Worm (Caenorhabditis elegans) whole organism, L1 larva: ENCODE results near the gene T26E4.7.
"Not testable (repeated sequence)": the region's sequence is repeated elsewhere in the genome, so short reads cannot be mapped to it uniquely, and the experiment has no call there.

Experiments
- C04F5.9 ChIP-seq: sonication (generic microtip); optimal IDR thresholded peaks from 2 replicates; lab custom pipeline; 2016; ENCODE audit warnings: missing genetic modification characterization, missing compliant biosample characterization
- C16A3.4 ChIP-seq: fragments of 150-350 bp; optimal IDR thresholded peaks from 2 replicates; lab custom pipeline; 2014; ENCODE audit warnings: missing biosample characterization, missing genetic modification characterization
- C34B4.2 ChIP-seq: sonication (generic microtip); optimal IDR thresholded peaks from 2 replicates; lab custom pipeline; 2017; ENCODE audit warnings: mild to moderate bottlenecking, missing genetic modification characterization, missing compliant biosample characterization
- aly-2 ChIP-seq: fragments of 150-350 bp; optimal IDR thresholded peaks from 2 replicates; lab custom pipeline; 2014; ENCODE audit warnings: missing biosample characterization, missing genetic modification characterization
- ceh-82 ChIP-seq, 3 experiments: fragments of 150-350 bp in 1 of 3; sonication (generic microtip) in 2 of 3; optimal IDR thresholded peaks; 2 replicates each; lab custom pipeline; 2014 to 2017; ENCODE audit warnings: missing biosample characterization in 3 of 3, missing genetic modification characterization in 3 of 3
- ceh-88 ChIP-seq: fragments of 200-800 bp; sonication (Bioruptor generic); IDR thresholded peaks from 2 replicates; pipeline ENCODE4 v1.3.6; 2022; ENCODE audit warnings: missing genetic modification characterization, missing compliant biosample characterization
- ceh-90 ChIP-seq: sonication (generic microtip); optimal IDR thresholded peaks from 2 replicates; lab custom pipeline; 2016; ENCODE audit warnings: missing genetic modification characterization, missing compliant biosample characterization
- ces-1 ChIP-seq: fragments of 150-350 bp; optimal IDR thresholded peaks from 2 replicates; lab custom pipeline; 2014; ENCODE audit warnings: missing biosample characterization, missing genetic modification reagents, missing genetic modification characterization
- efl-1 ChIP-seq, 4 experiments: fragments of 150-350 bp; optimal IDR thresholded peaks in 3 of 4; peaks in 1 of 4; 1 replicate in 1 of 4; 2 replicates in 3 of 4; lab custom pipeline; 2014; ENCODE audit warnings: missing biosample characterization in 2 of 4, missing genetic modification characterization in 2 of 4, missing genetic modification reagents in 2 of 4
- efl-3 ChIP-seq: fragments of 200-800 bp; sonication (Bioruptor generic); optimal IDR thresholded peaks from 2 replicates; lab custom pipeline; 2018; ENCODE audit warnings: mild to moderate bottlenecking, missing genetic modification characterization, missing compliant biosample characterization
- egl-13 ChIP-seq: sonication (generic microtip); optimal IDR thresholded peaks from 2 replicates; lab custom pipeline; 2016; ENCODE audit warnings: missing genotype, missing genetic modification reagents, missing genetic modification characterization, missing compliant biosample characterization
- hlh-17 ChIP-seq: fragments of 200-800 bp; sonication (Bioruptor generic); optimal IDR thresholded peaks from 2 replicates; lab custom pipeline; 2018; ENCODE audit warnings: missing genetic modification characterization, mild to moderate bottlenecking, missing compliant biosample characterization, moderate library complexity, borderline replicate concordance
- hpl-2 ChIP-seq: fragments of 150-350 bp; optimal IDR thresholded peaks from 2 replicates; lab custom pipeline; 2014; ENCODE audit warnings: missing biosample characterization, missing genetic modification reagents, missing genetic modification characterization
- jun-1 ChIP-seq: fragments of 150-350 bp; optimal IDR thresholded peaks from 2 replicates; lab custom pipeline; 2014; ENCODE audit warnings: missing biosample characterization, missing genetic modification reagents, missing genetic modification characterization
- lin-13 ChIP-seq: fragments of 150-350 bp; optimal IDR thresholded peaks from 2 replicates; lab custom pipeline; 2014; ENCODE audit warnings: missing biosample characterization, missing genetic modification reagents, missing genetic modification characterization
- lin-39 ChIP-seq: fragments of 150-350 bp; optimal IDR thresholded peaks from 2 replicates; lab custom pipeline; 2014; ENCODE audit warnings: missing biosample characterization, missing genetic modification reagents, missing genetic modification characterization
- mab-9 ChIP-seq: fragments of 200-800 bp; sonication (Bioruptor generic); IDR thresholded peaks from 2 replicates; pipeline ENCODE4 v1.3.6; 2022; ENCODE audit warnings: missing genetic modification reagents, missing genetic modification characterization, missing compliant biosample characterization
- mdl-1 ChIP-seq, 2 experiments: fragments of 150-350 bp; optimal IDR thresholded peaks; 2 replicates each; lab custom pipeline; 2014 to 2017; ENCODE audit warnings: missing biosample characterization in 2 of 2, missing genetic modification characterization in 2 of 2, inconsistent platforms in 1 of 2
- mef-2 ChIP-seq: fragments of 150-350 bp; optimal IDR thresholded peaks from 2 replicates; lab custom pipeline; 2014; ENCODE audit warnings: missing biosample characterization, missing genetic modification characterization
- nhr-11 ChIP-seq: fragments of 150-350 bp; optimal IDR thresholded peaks from 2 replicates; lab custom pipeline; 2014; ENCODE audit warnings: missing biosample characterization, missing genetic modification characterization
- nhr-12 ChIP-seq: sonication (generic microtip); optimal IDR thresholded peaks from 2 replicates; lab custom pipeline; 2017; ENCODE audit warnings: missing biosample characterization, missing genetic modification characterization
- nhr-20 ChIP-seq: sonication (generic microtip); optimal IDR thresholded peaks from 2 replicates; lab custom pipeline; 2016; ENCODE audit warnings: mild to moderate bottlenecking, missing genetic modification characterization, missing compliant biosample characterization
- nhr-237 ChIP-seq: fragments of 150-350 bp; optimal IDR thresholded peaks from 2 replicates; lab custom pipeline; 2014; ENCODE audit warnings: missing biosample characterization, missing genetic modification characterization
- nhr-47 ChIP-seq: sonication (generic microtip); optimal IDR thresholded peaks from 2 replicates; lab custom pipeline; 2016; ENCODE audit warnings: mild to moderate bottlenecking, missing genetic modification characterization, moderate library complexity, missing compliant biosample characterization
- nhr-77 ChIP-seq: fragments of 150-350 bp; optimal IDR thresholded peaks from 2 replicates; lab custom pipeline; 2014; ENCODE audit warnings: missing biosample characterization, missing genetic modification characterization
- nhr-85 ChIP-seq: sonication (generic microtip); peaks from one replicate; lab custom pipeline; 2016; ENCODE audit warnings: missing genetic modification characterization, inconsistent platforms, missing compliant biosample characterization
- pqm-1 ChIP-seq: sonication (generic microtip); optimal IDR thresholded peaks from 3 replicates; lab custom pipeline; 2017; ENCODE audit warnings: missing biosample characterization, missing genetic modification characterization
- rnt-1 ChIP-seq: sonication (generic microtip); optimal IDR thresholded peaks from 2 replicates; lab custom pipeline; 2016; ENCODE audit warnings: mild to moderate bottlenecking, missing genetic modification characterization, moderate library complexity, missing compliant biosample characterization
- sptf-1 ChIP-seq: fragments of 150-350 bp; optimal IDR thresholded peaks from 2 replicates; lab custom pipeline; 2014; ENCODE audit warnings: missing biosample characterization, missing genetic modification characterization
- sup-37 ChIP-seq: fragments of 200-800 bp; sonication (Bioruptor generic); optimal IDR thresholded peaks from 2 replicates; lab custom pipeline; 2018; ENCODE audit warnings: mild to moderate bottlenecking, missing genetic modification characterization, missing compliant biosample characterization
- swsn-7 ChIP-seq: sonication (generic microtip); optimal IDR thresholded peaks from 2 replicates; lab custom pipeline; 2016; ENCODE audit warnings: missing genetic modification characterization, missing compliant biosample characterization
- unc-30 ChIP-seq: sonication (generic microtip); optimal IDR thresholded peaks from 2 replicates; lab custom pipeline; 2017; ENCODE audit warnings: missing biosample characterization, missing genetic modification characterization
- vab-15 ChIP-seq: sonication (generic microtip); optimal IDR thresholded peaks from 2 replicates; lab custom pipeline; 2017; ENCODE audit warnings: missing genotype, mild to moderate bottlenecking, missing genetic modification characterization, missing compliant biosample characterization

T26E4.7 gene

DNA sequence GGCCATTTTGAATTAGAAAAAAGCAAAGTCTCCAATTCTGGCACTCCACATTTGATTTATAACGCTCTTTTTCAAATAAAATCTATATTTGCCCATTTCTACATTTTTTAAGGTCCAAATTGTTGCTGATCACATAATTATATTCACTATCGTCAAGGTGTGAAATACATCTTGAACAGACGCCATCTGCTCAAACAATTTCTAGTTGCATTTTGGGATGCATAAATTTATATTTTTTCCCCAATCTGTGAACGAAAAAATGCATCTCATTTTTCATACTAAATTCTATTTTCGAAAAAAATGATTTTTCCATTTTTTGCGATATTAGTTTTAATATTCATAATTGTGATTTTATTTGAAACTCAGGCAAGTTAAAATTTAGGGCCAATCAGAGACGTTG lies at the start of gene T26E4.7:
TSS of gene T26E4.7 (plus strand) at position 301 of the 400 bp plus-strand sequence.
- TF ChIP-seq C16A3.4 (no peak), C04F5.9 (tag; lab: Kevin White, UChicago) (no peak), hlh-17 (GFP tag; lab: Kevin White, UChicago) (no peak), ceh-88 (GFP tag; lab: Robert Waterston, UW) (no peak), nhr-12 (tag; lab: Kevin White, UChicago) (no peak), swsn-7 (tag; lab: Kevin White, UChicago) (no peak), jun-1 (no peak), lin-39 (tag; lab: Kevin White, UChicago) (no peak), unc-30 (tag; lab: Kevin White, UChicago) (no peak), sptf-1 (tag; lab: Kevin White, UChicago) (no peak), nhr-237 (tag; lab: Kevin White, UChicago) (no peak), efl-1 (optimal IDR thresholded peaks at IDR 0.05; lab: Kevin White, UChicago) (no peak), efl-1 (GFP tag; optimal IDR thresholded peaks at IDR 0.05 in 1 of 2; lab: Kevin White, UChicago) (no peak), nhr-20 (no peak), mef-2 (tag; lab: Kevin White, UChicago) (no peak), sup-37 (GFP tag; lab: Kevin White, UChicago) (no peak), hpl-2 (GFP tag; lab: Kevin White, UChicago) (no peak)

DNA sequence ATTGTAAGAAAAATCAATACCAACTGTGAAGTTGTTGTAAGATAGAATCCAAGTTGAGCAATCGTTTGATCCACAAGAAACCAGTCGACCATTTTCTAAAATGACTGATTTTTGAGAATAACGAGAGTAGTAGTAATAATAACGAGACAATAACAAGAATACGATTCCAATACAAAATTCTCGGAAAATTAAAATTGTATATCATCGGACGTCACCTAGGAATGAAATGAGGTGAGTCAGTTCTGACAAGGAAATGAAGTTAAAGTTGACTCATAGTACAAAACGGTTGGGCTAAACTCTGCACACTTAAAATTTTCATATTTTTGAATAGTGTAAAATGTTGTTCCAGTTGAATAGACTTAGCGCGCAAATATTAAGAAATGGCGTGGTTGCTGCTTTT lies 49.0 kb upstream of the T26E4.7 start, which contains the start of gene str-19:
TSS of gene str-19 (minus strand) at position 101 of the 400 bp plus-strand sequence.
- TF ChIP-seq rnt-1 (tag; lab: Kevin White, UChicago); egl-13 (tag; lab: Kevin White, UChicago); sup-37 (GFP tag; lab: Kevin White, UChicago): not testable (repeated sequence)
- TF ChIP-seq, all 84 proteins: peak for 0; not testable (repeated sequence) for 84

DNA sequence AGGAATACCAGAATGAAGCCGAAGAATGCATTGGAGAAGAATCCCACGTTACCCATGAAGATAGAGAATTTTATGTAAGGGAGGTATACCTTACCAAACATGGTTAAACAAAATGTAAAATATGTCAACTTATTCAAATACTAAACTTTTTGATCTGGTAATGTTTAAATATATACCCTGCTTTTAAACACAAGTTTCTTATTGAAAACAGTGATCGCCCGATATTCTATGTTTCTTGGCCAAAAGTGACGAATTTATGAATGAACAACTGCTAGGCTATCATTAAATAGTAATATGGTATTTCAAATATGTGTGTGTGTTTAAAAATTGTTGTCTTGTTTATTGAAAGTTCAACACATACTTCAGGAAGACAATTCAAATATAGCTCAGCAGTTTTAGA lies 45.0 kb upstream of the T26E4.7 start, which contains the start of gene T23D5.8:
TSS of gene T23D5.8 (minus strand) at position 101 of the 400 bp plus-strand sequence.
- not testable (repeated sequence) for TF ChIP-seq C34B4.2; nhr-77; ces-1 (GFP tag; lab: Kevin White, UChicago)

DNA sequence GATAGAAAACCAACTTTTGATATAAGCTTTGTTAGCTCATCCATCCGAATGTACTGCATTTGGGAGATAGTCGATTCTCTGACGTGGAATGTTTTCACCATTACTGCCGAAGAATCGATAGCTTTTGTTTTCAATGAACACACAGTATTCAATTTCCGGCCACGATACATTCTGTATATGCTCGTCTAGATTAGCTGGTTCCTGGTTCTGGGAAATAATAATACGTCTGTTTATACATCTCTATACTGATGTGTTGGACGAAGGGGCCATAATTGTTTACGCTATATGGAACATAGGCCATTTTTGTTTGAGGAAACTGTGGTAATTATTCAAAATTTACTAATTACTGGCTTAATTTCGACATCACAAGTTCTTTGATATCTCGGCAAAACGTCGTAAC lies 43.2 kb upstream of the T26E4.7 start, which contains the start of gene str-6:
TSS of gene str-6 (minus strand) at position 101 of the 400 bp plus-strand sequence.
- TF ChIP-seq nhr-77 (no peak), lin-13 (GFP tag; lab: Kevin White, UChicago) (no peak), mab-9 (GFP tag; lab: Robert Waterston, UW) (no peak), aly-2 (tag; lab: Kevin White, UChicago) (no peak), nhr-11 (no peak), nhr-47 (no peak), efl-3 (GFP tag; lab: Kevin White, UChicago) (no peak)

DNA sequence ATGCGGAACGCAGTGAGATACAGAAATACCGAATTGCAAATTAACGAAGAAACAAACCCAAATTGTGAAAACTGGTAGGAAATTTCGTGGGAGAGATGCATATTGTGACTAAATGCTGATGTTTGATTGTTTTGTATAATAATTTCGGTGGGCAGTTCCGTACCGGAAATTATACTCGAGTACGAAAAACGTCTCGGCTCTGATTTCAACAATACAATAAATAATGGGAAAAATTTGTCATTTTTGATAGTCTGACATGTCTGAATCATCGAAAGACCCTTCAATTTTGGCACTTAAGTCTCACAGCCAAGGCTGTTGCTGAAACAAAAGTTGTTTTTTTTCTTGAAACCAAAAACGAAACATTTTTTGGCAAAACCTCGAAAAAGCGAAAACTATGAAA lies 41.3 kb upstream of the T26E4.7 start, which contains the start of gene str-43:
TSS of gene str-43 (minus strand) at position 101 of the 400 bp plus-strand sequence.
- TF ChIP-seq mdl-1 (tag; optimal IDR thresholded peaks at IDR 0.05; lab: Kevin White, UChicago) = no peak
- no peak for TF ChIP-seq nhr-20
- TF ChIP-seq nhr-85 (tag; lab: Kevin White, UChicago) = no peak
- TF ChIP-seq vab-15 (tag; lab: Kevin White, UChicago) = no peak
- TF ChIP-seq efl-3 (GFP tag; lab: Kevin White, UChicago) = no peak
- no peak for TF ChIP-seq ceh-82 (tag; optimal IDR thresholded peaks at IDR 0.05; lab: Kevin White, UChicago)
- TF ChIP-seq egl-13 (tag; lab: Kevin White, UChicago) = no peak
- TF ChIP-seq ceh-90 = no peak
- no peak for TF ChIP-seq pqm-1 (tag; lab: Kevin White, UChicago)
